ENCODE assay signal across 4 worm cellular contexts in the genomic region with DNA sequence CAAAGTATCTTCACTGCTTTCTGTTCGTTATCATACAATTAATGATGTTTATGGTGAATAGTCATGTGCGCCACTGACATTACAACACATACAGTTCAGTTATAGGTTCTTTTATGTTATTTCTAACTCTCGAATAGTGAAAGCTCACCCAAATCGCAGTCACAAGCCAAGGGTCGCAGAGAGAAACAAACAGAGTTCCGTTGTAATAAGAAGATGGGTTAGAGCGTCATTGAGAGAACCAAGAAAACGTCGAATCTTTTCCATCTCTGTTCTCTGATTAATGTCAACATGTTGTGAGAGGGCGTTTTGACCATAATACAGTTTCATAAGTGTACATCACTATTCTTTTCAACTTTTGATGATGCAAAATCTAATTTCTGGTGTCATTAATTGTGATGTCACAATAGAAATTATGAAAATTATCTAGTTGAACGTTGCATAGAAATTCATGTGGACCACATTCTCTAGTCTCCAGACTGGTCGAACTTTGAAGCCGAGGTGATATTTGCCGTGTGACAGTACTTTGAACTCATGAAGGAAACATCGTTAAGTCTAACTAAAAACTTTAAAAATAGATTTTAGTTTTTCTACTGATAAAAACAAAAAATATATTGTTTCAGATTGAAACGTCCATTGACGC.
A peak's percentile ranks its signal among the peaks of the same experiment; 100 is the strongest.
TF ChIP-seq lines count a peak whose summit lies in the region.

No protein-coding gene starts in this region.

TF ChIP-seq in whole organism, L1 larva, 84 proteins besides CTCF, POLR2A, EP300 and RAD21 (continued from another document):
- peak in 3 of 6 experiments; percentile 8 to 40 (median 8) for TF ChIP-seq elt-3 (tag; optimal IDR thresholded peaks at IDR 0.05; lab: Kevin White, UChicago)
- TF ChIP-seq blmp-1 (tag; optimal IDR thresholded peaks at IDR 0.05; lab: Kevin White, UChicago): peak; percentile 58
- peak; percentile 70 for TF ChIP-seq nhr-85 (tag; lab: Kevin White, UChicago)
- no peak for TF ChIP-seq ceh-90 (tag; optimal IDR thresholded peaks at IDR 0.05; lab: Kevin White, UChicago)
- TF ChIP-seq nhr-71 (tag; optimal IDR thresholded peaks at IDR 0.05; lab: Kevin White, UChicago): peak; percentile 56
- peak; percentile 57 for TF ChIP-seq lin-14 (GFP tag; optimal IDR thresholded peaks at IDR 0.05; lab: Kevin White, UChicago)
- no peak for TF ChIP-seq nhr-76 (tag; optimal IDR thresholded peaks at IDR 0.05; lab: Kevin White, UChicago)
- no peak for TF ChIP-seq lir-3 (tag; optimal IDR thresholded peaks at IDR 0.05; lab: Kevin White, UChicago; ENCODE audit: poor library complexity)
- no peak for TF ChIP-seq unc-86 (tag; optimal IDR thresholded peaks at IDR 0.05; lab: Kevin White, UChicago)
- TF ChIP-seq tbx-2 (tag; optimal IDR thresholded peaks at IDR 0.05; lab: Kevin White, UChicago): peak; percentile 44
- no peak for TF ChIP-seq snpc-4 (tag; optimal IDR thresholded peaks at IDR 0.05; lab: Kevin White, UChicago)
- peak in 1 of 2 experiments; percentile 39 for TF ChIP-seq lin-35 (GFP tag; optimal IDR thresholded peaks at IDR 0.05; lab: Kevin White, UChicago)
- TF ChIP-seq nhr-20 (tag; optimal IDR thresholded peaks at IDR 0.05; lab: Kevin White, UChicago): peak; percentile 68
- TF ChIP-seq nhr-90 (tag; optimal IDR thresholded peaks at IDR 0.05; lab: Kevin White, UChicago; ENCODE audit: poor library complexity): no peak
- no peak for TF ChIP-seq unc-62 (GFP tag; optimal IDR thresholded peaks at IDR 0.05; lab: Kevin White, UChicago)
- no peak for TF ChIP-seq nhr-77 (tag; optimal IDR thresholded peaks at IDR 0.05; lab: Kevin White, UChicago)
- no peak for TF ChIP-seq nhr-84 (tag; optimal IDR thresholded peaks at IDR 0.05; lab: Kevin White, UChicago)
- no peak for TF ChIP-seq irx-1 (tag; optimal IDR thresholded peaks at IDR 0.05; lab: Kevin White, UChicago)
- no peak for TF ChIP-seq dsc-1 (tag; optimal IDR thresholded peaks at IDR 0.05; lab: Kevin White, UChicago)
- TF ChIP-seq egl-27 (tag; optimal IDR thresholded peaks at IDR 0.05; lab: Kevin White, UChicago): no peak
- TF ChIP-seq unc-98 (GFP tag; IDR thresholded peaks at IDR 0.05; lab: Robert Waterston, UW): no peak
- TF ChIP-seq lsy-2 (tag; optimal IDR thresholded peaks at IDR 0.05; lab: Kevin White, UChicago): peak in 1 of 2 experiments; percentile 19
- no peak for TF ChIP-seq ceh-63 (GFP tag; optimal IDR thresholded peaks at IDR 0.05; lab: Kevin White, UChicago)
- TF ChIP-seq snu-23 (GFP tag; optimal IDR thresholded peaks at IDR 0.05; lab: Kevin White, UChicago): peak; percentile 50
- no peak for TF ChIP-seq ceh-8 (GFP tag; optimal IDR thresholded peaks at IDR 0.05; lab: Kevin White, UChicago)
- TF ChIP-seq xbp-1 (tag; optimal IDR thresholded peaks at IDR 0.05; lab: Kevin White, UChicago): peak; percentile 4
- TF ChIP-seq fkh-4 (tag; optimal IDR thresholded peaks at IDR 0.05; lab: Kevin White, UChicago; ENCODE audit: borderline replicate concordance): no peak
- no peak for TF ChIP-seq ets-5 (GFP tag; IDR thresholded peaks at IDR 0.05; lab: Robert Waterston, UW)
- TF ChIP-seq mep-1 (tag; optimal IDR thresholded peaks at IDR 0.05; lab: Kevin White, UChicago): no peak
- peak; percentile 34 for TF ChIP-seq elt-2 (tag; optimal IDR thresholded peaks at IDR 0.05; lab: Kevin White, UChicago)

TF ChIP-seq in whole organism, L3 larva, 47 proteins besides CTCF, POLR2A, EP300 and RAD21 (continued from another document):
- peak; percentile 26 for TF ChIP-seq pqm-1 (tag; optimal IDR thresholded peaks at IDR 0.05; lab: Kevin White, UChicago)
- no peak for TF ChIP-seq R02D3.7 (tag; optimal IDR thresholded peaks at IDR 0.05; lab: Kevin White, UChicago)
- TF ChIP-seq egl-5 (tag; optimal IDR thresholded peaks at IDR 0.05; lab: Kevin White, UChicago): no peak
- TF ChIP-seq elt-1 (tag; optimal IDR thresholded peaks at IDR 0.05; lab: Kevin White, UChicago): no peak
- no peak for TF ChIP-seq mdl-1 (tag; optimal IDR thresholded peaks at IDR 0.05; lab: Kevin White, UChicago)
- TF ChIP-seq fkh-10 (GFP tag; optimal IDR thresholded peaks at IDR 0.05; lab: Kevin White, UChicago): no peak
- TF ChIP-seq nhr-77 (tag; optimal IDR thresholded peaks at IDR 0.05; lab: Kevin White, UChicago): no peak
- TF ChIP-seq ztf-4 (tag; optimal IDR thresholded peaks at IDR 0.05; lab: Kevin White, UChicago): peak; percentile 19

TF ChIP-seq in whole organism, L4 larva, 104 proteins besides CTCF, POLR2A, EP300 and RAD21 (continued from another document and continues in another):
- TF ChIP-seq pha-4 (GFP tag; IDR thresholded peaks at IDR 0.05; lab: Robert Waterston, UW) (no peak), pha-4 (tag; optimal IDR thresholded peaks at IDR 0.05; lab: Kevin White, UChicago) (no peak), hmg-1.1 (GFP tag; IDR thresholded peaks at IDR 0.05; lab: Robert Waterston, UW) (no peak), cey-2 (tag; optimal IDR thresholded peaks at IDR 0.05; lab: Kevin White, UChicago; ENCODE audit: borderline replicate concordance, insufficient read depth) (no peak), F49E8.2 (tag; optimal IDR thresholded peaks at IDR 0.05; lab: Kevin White, UChicago; ENCODE audit: borderline replicate concordance) (no peak), unc-130 (GFP tag; optimal IDR thresholded peaks at IDR 0.05; lab: Kevin White, UChicago) (no peak), mdt-29 (GFP tag; IDR thresholded peaks at IDR 0.05; lab: Robert Waterston, UW) (no peak), daf-12 (tag; optimal IDR thresholded peaks at IDR 0.05; lab: Kevin White, UChicago) (no peak), egl-43 (GFP tag; IDR thresholded peaks at IDR 0.05; lab: Robert Waterston, UW) (no peak), nhr-76 (tag; optimal IDR thresholded peaks at IDR 0.05; lab: Kevin White, UChicago) (no peak), ceh-62 (tag; optimal IDR thresholded peaks at IDR 0.05; lab: Kevin White, UChicago) (no peak), mes-2 (tag; optimal IDR thresholded peaks at IDR 0.05; lab: Kevin White, UChicago; ENCODE audit: poor library complexity, severe bottlenecking) (no peak), nhr-42 (GFP tag; IDR thresholded peaks at IDR 0.05; lab: Robert Waterston, UW) (no peak), Y5F2A.4 (GFP tag; optimal IDR thresholded peaks at IDR 0.05; lab: Kevin White, UChicago) (no peak), ceh-82 (tag; optimal IDR thresholded peaks at IDR 0.05; lab: Kevin White, UChicago) (no peak), F37D6.2 (tag; optimal IDR thresholded peaks at IDR 0.05; lab: Kevin White, UChicago) (no peak), spr-1 (tag; optimal IDR thresholded peaks at IDR 0.05; lab: Kevin White, UChicago) (no peak), nhr-111 (GFP tag; optimal IDR thresholded peaks at IDR 0.05; lab: Kevin White, UChicago) (no peak), D1046.2 (GFP tag; IDR thresholded peaks at IDR 0.05; lab: Robert Waterston, UW) (no peak), lin-13 (GFP tag; optimal IDR thresholded peaks at IDR 0.05; lab: Kevin White, UChicago) (peak; percentile 12), ztf-7 (tag; optimal IDR thresholded peaks at IDR 0.05; lab: Kevin White, UChicago) (no peak), daf-19 (GFP tag; conservative IDR thresholded peaks at IDR 0.05; lab: Robert Waterston, UW) (no peak), sdz-12 (GFP tag; optimal IDR thresholded peaks at IDR 0.05; lab: Kevin White, UChicago) (no peak), duxl-1 (tag; optimal IDR thresholded peaks at IDR 0.05; lab: Kevin White, UChicago; ENCODE audit: poor library complexity) (no peak), egl-27 (tag; optimal IDR thresholded peaks at IDR 0.05; lab: Kevin White, UChicago) (no peak), nhr-10 (tag; optimal IDR thresholded peaks at IDR 0.05; lab: Kevin White, UChicago) (no peak), madf-5 (GFP tag; IDR thresholded peaks at IDR 0.05; lab: Robert Waterston, UW) (0 out of 4 replicates have a peak, but pooled peaks of 1 of the 2 experiments have one; percentile 38), ztf-11 (tag; optimal IDR thresholded peaks at IDR 0.05; lab: Kevin White, UChicago) (no peak), hlh-11 (tag; optimal IDR thresholded peaks at IDR 0.05; lab: Kevin White, UChicago) (peak; percentile 42), snpc-4 (tag; optimal IDR thresholded peaks at IDR 0.05; lab: Kevin White, UChicago) (no peak), zfp-3 (GFP tag; conservative IDR thresholded peaks at IDR 0.05; lab: Robert Waterston, UW) (no peak), aha-1 (tag; lab: Kevin White, UChicago) (no peak), ama-1 (optimal IDR thresholded peaks at IDR 0.05; lab: Kevin White, UChicago) (peak; percentile 70), nhr-11 (tag; optimal IDR thresholded peaks at IDR 0.05; lab: Kevin White, UChicago) (peak; percentile 45), daf-16 (GFP tag; optimal IDR thresholded peaks at IDR 0.05; lab: Kevin White, UChicago) (no peak), daf-16 (tag; optimal IDR thresholded peaks at IDR 0.05; lab: Kevin White, UChicago) (peak; percentile 53), dmd-9 (GFP tag; IDR thresholded peaks at IDR 0.05; lab: Robert Waterston, UW) (no peak), zag-1 (tag; optimal IDR thresholded peaks at IDR 0.05; lab: Kevin White, UChicago) (no peak), saeg-2 (GFP tag; IDR thresholded peaks at IDR 0.05; lab: Robert Waterston, UW) (no peak), ZK546.5 (tag; optimal IDR thresholded peaks at IDR 0.05; lab: Kevin White, UChicago) (no peak), dve-1 (tag; optimal IDR thresholded peaks at IDR 0.05; lab: Kevin White, UChicago; ENCODE audit: insufficient read depth) (peak; percentile 71), nhr-25 (tag; optimal IDR thresholded peaks at IDR 0.05; lab: Kevin White, UChicago; ENCODE audit: borderline replicate concordance, insufficient read depth) (no peak), lin-15B (tag; optimal IDR thresholded peaks at IDR 0.05; lab: Kevin White, UChicago) (no peak), lin-38 (GFP tag; IDR thresholded peaks at IDR 0.05; lab: Robert Waterston, UW) (0 out of 2 replicates have a peak, but pooled peaks have one; percentile 11), ces-1 (GFP tag; optimal IDR thresholded peaks at IDR 0.05; lab: Kevin White, UChicago) (no peak), lin-39 (tag; optimal IDR thresholded peaks at IDR 0.05; lab: Kevin White, UChicago) (no peak)

TF ChIP-seq in whole organism, young adult, 124 proteins besides CTCF, POLR2A, EP300 and RAD21 (continued from another document):
- TF ChIP-seq dpl-1 (GFP tag; optimal IDR thresholded peaks at IDR 0.05; lab: Kevin White, UChicago): no peak
- no peak for TF ChIP-seq ztf-18 (tag; optimal IDR thresholded peaks at IDR 0.05; lab: Kevin White, UChicago)
- TF ChIP-seq egrh-3 (GFP tag; IDR thresholded peaks at IDR 0.05; lab: Robert Waterston, UW): no peak
- TF ChIP-seq lsl-1 (GFP tag; optimal IDR thresholded peaks at IDR 0.05; lab: Kevin White, UChicago): peak; percentile 6
- no peak for TF ChIP-seq chd-7 (tag; optimal IDR thresholded peaks at IDR 0.05; lab: Kevin White, UChicago)
- no peak for TF ChIP-seq sptf-2 (GFP tag; optimal IDR thresholded peaks at IDR 0.05; lab: Kevin White, UChicago)
- no peak for TF ChIP-seq ztf-22 (GFP tag; optimal IDR thresholded peaks at IDR 0.05; lab: Kevin White, UChicago)
- TF ChIP-seq ztf-3 (GFP tag; optimal IDR thresholded peaks at IDR 0.05; lab: Kevin White, UChicago): no peak
- TF ChIP-seq snpc-1.3 (tag; optimal IDR thresholded peaks at IDR 0.05; lab: Kevin White, UChicago; ENCODE audit: insufficient read depth): no peak
- TF ChIP-seq attf-5 (GFP tag; optimal IDR thresholded peaks at IDR 0.05; lab: Kevin White, UChicago): peak; percentile 26
- TF ChIP-seq F23B12.7 (tag; optimal IDR thresholded peaks at IDR 0.05; lab: Kevin White, UChicago; ENCODE audit: insufficient read depth): no peak
- TF ChIP-seq hlh-12 (tag; optimal IDR thresholded peaks at IDR 0.05; lab: Kevin White, UChicago): no peak
- TF ChIP-seq ceh-100 (GFP tag; IDR thresholded peaks at IDR 0.05; lab: Robert Waterston, UW): no peak
- TF ChIP-seq F55B11.4 (tag; optimal IDR thresholded peaks at IDR 0.05; lab: Kevin White, UChicago; ENCODE audit: borderline replicate concordance, insufficient read depth): no peak
- TF ChIP-seq B0261.1 (tag; optimal IDR thresholded peaks at IDR 0.05; lab: Kevin White, UChicago): no peak
- peak; percentile 3 for TF ChIP-seq unc-62 (GFP tag; optimal IDR thresholded peaks at IDR 0.05; lab: Kevin White, UChicago)
- no peak for TF ChIP-seq F22D6.2 (tag; optimal IDR thresholded peaks at IDR 0.05; lab: Kevin White, UChicago)
- TF ChIP-seq snpc-1.1 (tag; optimal IDR thresholded peaks at IDR 0.05; lab: Kevin White, UChicago; ENCODE audit: insufficient read depth): no peak
- TF ChIP-seq K11D2.4 (GFP tag; IDR thresholded peaks at IDR 0.05; lab: Robert Waterston, UW): no peak
- TF ChIP-seq rpc-1 (optimal IDR thresholded peaks at IDR 0.05; lab: Kevin White, UChicago): no peak
- TF ChIP-seq rpc-1 (tag; optimal IDR thresholded peaks at IDR 0.05; lab: Kevin White, UChicago): no peak
- TF ChIP-seq tlf-1 (GFP tag; optimal IDR thresholded peaks at IDR 0.05; lab: Kevin White, UChicago): peak; percentile 10
- TF ChIP-seq pha-4 (tag; optimal IDR thresholded peaks at IDR 0.05; lab: Kevin White, UChicago): peak; percentile 65
- no peak for TF ChIP-seq zfh-2 (GFP tag; conservative IDR thresholded peaks at IDR 0.05; lab: Robert Waterston, UW)
- no peak for TF ChIP-seq fkh-3 (tag; optimal IDR thresholded peaks at IDR 0.05; lab: Kevin White, UChicago)
- TF ChIP-seq Y67H2A.10 (GFP tag; conservative IDR thresholded peaks at IDR 0.05; lab: Robert Waterston, UW): no peak
TF ChIP-seq in whole organism, young adult: peak in this region for 11.
